Fruit fly (Drosophila melanogaster): Measurements from ENCODE around the gene NaPi-III.

- no peak for TF ChIP-seq CG8478 (optimal IDR thresholded peaks at IDR 0.05)
- TF ChIP-seq CTCF (optimal IDR thresholded peaks at IDR 0.05) = no peak
Measured at dm6 chr3L:11164899-11165298, 41.8 kb downstream of the NaPi-III start, which contains the start of gene Alg10.

All from S2 (cell line).